Worm (Caenorhabditis elegans) whole organism, L1 larva: ENCODE data around the gene F46F5.14.

Experiments used
- C34B4.2 ChIP-seq: sonication (generic microtip); optimal IDR thresholded peaks from 2 replicates; lab custom pipeline; 2017; ENCODE audit warnings: mild to moderate bottlenecking, missing genetic modification characterization, missing compliant biosample characterization
- efl-3 ChIP-seq: fragments of 200-800 bp; sonication (Bioruptor generic); optimal IDR thresholded peaks from 2 replicates; lab custom pipeline; 2018; ENCODE audit warnings: mild to moderate bottlenecking, missing genetic modification characterization, missing compliant biosample characterization
- elt-2 ChIP-seq: sonication (generic microtip); optimal IDR thresholded peaks from 2 replicates; lab custom pipeline; 2016; ENCODE audit warnings: missing genetic modification characterization, mild to moderate bottlenecking, inconsistent platforms, missing compliant biosample characterization, missing genetic modification reagents
- fkh-10 ChIP-seq: sonication (generic microtip); optimal IDR thresholded peaks from 2 replicates; lab custom pipeline; 2017; ENCODE audit warnings: missing biosample characterization, missing genetic modification reagents, missing genetic modification characterization
- lin-14 ChIP-seq: fragments of 200-800 bp; sonication (Bioruptor generic); optimal IDR thresholded peaks from 2 replicates; lab custom pipeline; 2018; ENCODE audit warnings: mild to moderate bottlenecking, missing genetic modification characterization, moderate library complexity, missing compliant biosample characterization
- lin-39 ChIP-seq: fragments of 150-350 bp; optimal IDR thresholded peaks from 2 replicates; lab custom pipeline; 2014; ENCODE audit warnings: missing biosample characterization, missing genetic modification reagents, missing genetic modification characterization
- lsy-2 ChIP-seq, 2 experiments: fragments of 150-350 bp; optimal IDR thresholded peaks; 2 replicates each; lab custom pipeline; 2014; ENCODE audit warnings: missing biosample characterization in 2 of 2, missing genetic modification characterization in 2 of 2
- mdl-1 ChIP-seq, 2 experiments: fragments of 150-350 bp; optimal IDR thresholded peaks; 2 replicates each; lab custom pipeline; 2014 to 2017; ENCODE audit warnings: missing biosample characterization in 2 of 2, missing genetic modification characterization in 2 of 2, inconsistent platforms in 1 of 2
- mep-1 ChIP-seq: fragments of 150-350 bp; optimal IDR thresholded peaks from 2 replicates; lab custom pipeline; 2014; ENCODE audit warnings: missing biosample characterization, missing genetic modification characterization
- sptf-1 ChIP-seq: fragments of 150-350 bp; optimal IDR thresholded peaks from 2 replicates; lab custom pipeline; 2014; ENCODE audit warnings: missing biosample characterization, missing genetic modification characterization
- zag-1 ChIP-seq: fragments of 150-350 bp; optimal IDR thresholded peaks from 2 replicates; lab custom pipeline; 2014; ENCODE audit warnings: missing biosample characterization, missing genetic modification characterization
- ztf-11 ChIP-seq, 2 experiments: sonication (generic microtip); optimal IDR thresholded peaks; 2 replicates each; lab custom pipeline; 2016 to 2017; ENCODE audit warnings: missing genetic modification characterization in 2 of 2, missing biosample characterization in 1 of 2, missing compliant biosample characterization in 1 of 2

- TF ChIP-seq efl-3 (GFP tag; lab: Kevin White, UChicago) (no peak), lin-14 (GFP tag; lab: Kevin White, UChicago) (no peak), lin-39 (tag; lab: Kevin White, UChicago) (no peak), elt-2 (no peak), sptf-1 (tag; lab: Kevin White, UChicago) (no peak), fkh-10 (GFP tag; lab: Kevin White, UChicago) (no peak), mep-1 (tag; lab: Kevin White, UChicago) (no peak), ztf-11 (tag; optimal IDR thresholded peaks at IDR 0.05; lab: Kevin White, UChicago) (no peak), mdl-1 (tag; optimal IDR thresholded peaks at IDR 0.05; lab: Kevin White, UChicago) (no peak), zag-1 (no peak), C34B4.2 (tag; lab: Kevin White, UChicago) (no peak), lsy-2 (tag; optimal IDR thresholded peaks at IDR 0.05; lab: Kevin White, UChicago) (no peak)
Observed at ce11 chrII:753469-753868, 46.3 kb upstream of the F46F5.14 start.
